Worm (Caenorhabditis elegans) whole organism, L3 larva: ENCODE results near the gene ccdc-47.

Source experiments
- R02D3.7 ChIP-seq: fragments of 150-350 bp; optimal IDR thresholded peaks from 2 replicates; lab custom pipeline; 2014; ENCODE audit warnings: missing biosample characterization, missing genetic modification characterization
- unc-62 ChIP-seq: fragments of 150-350 bp; sonication (generic microtip); optimal IDR thresholded peaks from 4 replicates; lab custom pipeline; 2014; ENCODE audit warnings: missing biosample characterization, missing genetic modification reagents, missing genetic modification characterization

DNA sequence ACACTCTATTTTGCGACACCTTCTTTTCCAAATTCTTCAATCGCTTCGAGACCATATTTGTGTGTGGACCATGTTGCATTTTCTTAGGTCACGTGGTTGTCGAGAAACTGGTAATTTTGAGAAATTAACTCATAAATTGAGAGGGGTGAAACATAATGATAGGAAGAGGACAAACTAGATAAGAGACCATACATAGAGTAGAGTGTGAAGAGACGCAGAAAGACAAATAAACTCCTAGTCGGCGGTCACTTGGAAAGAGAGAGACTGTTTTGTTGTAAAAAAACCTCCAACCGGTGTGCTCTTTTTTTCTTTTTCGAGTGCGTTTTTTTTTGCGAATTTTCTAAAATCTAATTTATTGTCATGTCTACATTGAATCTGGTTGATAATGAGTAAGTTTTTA, 43.2 kb downstream of the ccdc-47 start, which contains the start of gene R10E9.3:
- TF ChIP-seq R02D3.7 (tag; lab: Kevin White, UChicago) (no peak), unc-62 (GFP tag; lab: Kevin White, UChicago) (no peak)
